Fruit fly (Drosophila melanogaster) Kc167 (cell line): ENCODE data around the gene CG9743.

ENCODE experiments used
- Myc ChIP-seq: fragments of >200 bp; optimal IDR thresholded peaks from 2 replicates; lab custom pipeline; 2017; ENCODE audit warnings: missing external identifiers
- Sin3A ChIP-seq: fragments of >200 bp; optimal IDR thresholded peaks from 2 replicates; lab custom pipeline; 2018; ENCODE audit warnings: missing external identifiers
- h ChIP-seq: fragments of >200 bp; optimal IDR thresholded peaks from 3 replicates; lab custom pipeline; 2018; ENCODE audit warnings: missing external identifiers
- psq ChIP-seq: fragments of >200 bp; optimal IDR thresholded peaks from 2 replicates; lab custom pipeline; 2017; ENCODE audit warnings: missing external identifiers
- ttk ChIP-seq: sonication (Bioruptor generic); optimal IDR thresholded peaks from 2 replicates; lab custom pipeline; 2017; ENCODE audit warnings: missing external identifiers

dm6 chr3R:30210560-30210959, 7.8 kb upstream of the CG9743 start, which contains the start of gene CecA1:
- TF ChIP-seq psq (lab: Kevin White, UChicago), result no peak
- no peak for TF ChIP-seq Sin3A (lab: Kevin White, UChicago)
- no peak for TF ChIP-seq Myc (lab: Kevin White, UChicago)
- TF ChIP-seq ttk (lab: Kevin White, UChicago), result no peak
- TF ChIP-seq h (lab: Kevin White, UChicago), result no peak
